Fruit fly (Drosophila melanogaster): Measurements from ENCODE around the gene CG10512.

- no peak for TF ChIP-seq Sin3A (optimal IDR thresholded peaks at IDR 0.05)
- no peak for TF ChIP-seq psq (optimal IDR thresholded peaks at IDR 0.05)
- TF ChIP-seq ttk (optimal IDR thresholded peaks at IDR 0.05) = no peak
- no peak for TF ChIP-seq h (optimal IDR thresholded peaks at IDR 0.05)
- no peak for TF ChIP-seq insv (optimal IDR thresholded peaks at IDR 0.05)
These were observed 30.0 kb upstream of the CG10512 start, which contains the start of the genes chb and AsnS for dm6 chr3L:21172527-21173253.
